Fruit fly (Drosophila melanogaster) whole organism, wandering third instar larva: ENCODE data around the gene CG12003.
A peak's percentile ranks its signal among the peaks of the same experiment; 100 is the strongest.

ENCODE experiments used
- Abd-B ChIP-seq: fragments of >200 bp; optimal IDR thresholded peaks from 2 replicates; lab custom pipeline; 2017; ENCODE audit warnings: missing biosample characterization, missing genetic modification characterization
- CG32264 ChIP-seq: fragments of 200-800 bp; sonication (Bioruptor generic); optimal IDR thresholded peaks from 2 replicates; lab custom pipeline; 2016; ENCODE audit warnings: missing biosample characterization, missing genetic modification characterization
- CG9705 ChIP-seq: fragments of 200-800 bp; sonication (Bioruptor generic); optimal IDR thresholded peaks from 2 replicates; lab custom pipeline; 2018; ENCODE audit warnings: missing biosample characterization, mild to moderate bottlenecking, missing genetic modification characterization
- CrebA ChIP-seq: fragments of 200-800 bp; sonication (Bioruptor generic); optimal IDR thresholded peaks from 2 replicates; lab custom pipeline; 2016; ENCODE audit warnings: missing biosample characterization, mild to moderate bottlenecking, missing genetic modification characterization, borderline replicate concordance
- Dfd ChIP-seq: fragments of >200 bp; optimal IDR thresholded peaks from 2 replicates; lab custom pipeline; 2017; ENCODE audit warnings: missing biosample characterization, missing genetic modification characterization
- Dif ChIP-seq: fragments of 200-275, 200-300 bp; sonication (Bioruptor generic); optimal IDR thresholded peaks from 2 replicates; lab custom pipeline; 2018; ENCODE audit warnings: missing biosample characterization, missing genetic modification characterization; ENCODE audit not compliant: partially characterized antibody
- GATAd ChIP-seq: sonication (Bioruptor generic); optimal IDR thresholded peaks from 2 replicates; lab custom pipeline; 2016; ENCODE audit warnings: missing biosample characterization, missing genetic modification characterization
- HLH106 ChIP-seq: fragments of 200-800 bp; optimal IDR thresholded peaks from 3 replicates; lab custom pipeline; 2019; ENCODE audit warnings: missing biosample characterization, mild to moderate bottlenecking, missing genetic modification characterization, moderate library complexity
- Hnf4 ChIP-seq: fragments of 200-800 bp; sonication (Bioruptor generic); optimal IDR thresholded peaks from 2 replicates; lab custom pipeline; 2016; ENCODE audit warnings: missing biosample characterization, mild to moderate bottlenecking, missing genetic modification characterization
- Hr83 ChIP-seq: fragments of 200-300 bp; sonication (Bioruptor generic); optimal IDR thresholded peaks from 2 replicates; lab custom pipeline; 2016; ENCODE audit warnings: missing biosample characterization, mild to moderate bottlenecking, missing genetic modification characterization, moderate library complexity; ENCODE audit not compliant: poor library complexity, severe bottlenecking
- Jra ChIP-seq: sonication (Bioruptor generic); optimal IDR thresholded peaks from 2 replicates; lab custom pipeline; 2016; ENCODE audit warnings: missing biosample characterization, missing genetic modification characterization
- Mio ChIP-seq: sonication (Bioruptor generic); optimal IDR thresholded peaks from 2 replicates; lab custom pipeline; 2016; ENCODE audit warnings: missing biosample characterization, missing genetic modification characterization
- Myc ChIP-seq: fragments of >200 bp; optimal IDR thresholded peaks from 2 replicates; lab custom pipeline; 2017
- N ChIP-seq: fragments of >200 bp; optimal IDR thresholded peaks from 2 replicates; lab custom pipeline; 2018; ENCODE audit warnings: missing biosample characterization, missing external identifiers, missing genetic modification characterization
- OdsH ChIP-seq: fragments of 200-800 bp; sonication (Bioruptor generic); optimal IDR thresholded peaks from 2 replicates; lab custom pipeline; 2016; ENCODE audit warnings: missing biosample characterization, mild to moderate bottlenecking, missing genetic modification characterization
- Rel ChIP-seq, 2 experiments: fragments of 200-800 bp; sonication (Bioruptor generic) in 1 of 2; optimal IDR thresholded peaks; 2 replicates in 1 of 2; 3 replicates in 1 of 2; lab custom pipeline; 2016 to 2019; ENCODE audit warnings: mild to moderate bottlenecking in 2 of 2, missing biosample characterization in 2 of 2, missing genetic modification characterization in 2 of 2, moderate library complexity in 1 of 2
- Sp1 ChIP-seq: fragments of 200-800 bp; sonication (Bioruptor generic); optimal IDR thresholded peaks from 3 replicates; lab custom pipeline; 2019; ENCODE audit warnings: missing biosample characterization, mild to moderate bottlenecking, missing genetic modification characterization, moderate library complexity
- Vsx2 ChIP-seq: fragments of 200-300, 225-300 bp; sonication (Bioruptor generic); optimal IDR thresholded peaks from 2 replicates; lab custom pipeline; 2018; ENCODE audit warnings: missing biosample characterization, missing genetic modification characterization; ENCODE audit not compliant: partially characterized antibody
- br ChIP-seq: fragments of 200-800 bp; sonication (Bioruptor generic); optimal IDR thresholded peaks from 2 replicates; lab custom pipeline; 2016; ENCODE audit warnings: missing biosample characterization, missing genetic modification characterization
- brk ChIP-seq: fragments of 200-800 bp; sonication (Bioruptor generic); optimal IDR thresholded peaks from 2 replicates; lab custom pipeline; 2016; ENCODE audit warnings: missing biosample characterization, mild to moderate bottlenecking, missing genetic modification characterization
- dl ChIP-seq, 2 experiments: fragments of 175-275, 200-275 bp in 1 of 2; fragments of 200-275 bp in 1 of 2; sonication (Bioruptor generic); optimal IDR thresholded peaks; lab custom pipeline; 2018; ENCODE audit warnings: mild to moderate bottlenecking in 2 of 2, missing biosample characterization in 2 of 2, missing genetic modification characterization in 2 of 2, moderate library complexity in 2 of 2; ENCODE audit not compliant: partially characterized antibody in 2 of 2, insufficient read depth in 1 of 2
- dmrt93B ChIP-seq: fragments of 200-800 bp; sonication (Bioruptor generic); optimal IDR thresholded peaks from 2 replicates; lab custom pipeline; 2018; ENCODE audit warnings: missing biosample characterization, mild to moderate bottlenecking, missing genetic modification characterization
- dsf ChIP-seq: sonication (Bioruptor generic); optimal IDR thresholded peaks from 2 replicates; lab custom pipeline; 2016; ENCODE audit warnings: missing biosample characterization, missing genetic modification characterization, borderline replicate concordance
- foxo ChIP-seq, 2 experiments: fragments of 200-800 bp; sonication (Bioruptor generic); optimal IDR thresholded peaks; 2 replicates in 1 of 2; 3 replicates in 1 of 2; lab custom pipeline; 2016 to 2017; ENCODE audit warnings: missing biosample characterization in 2 of 2, missing genetic modification characterization in 2 of 2
- fru ChIP-seq: fragments of 200-800 bp; sonication (Bioruptor generic); optimal IDR thresholded peaks from 3 replicates; lab custom pipeline; 2016; ENCODE audit warnings: missing biosample characterization, mild to moderate bottlenecking, missing genetic modification characterization
- h ChIP-seq: fragments of 200-800 bp; sonication (Bioruptor generic); optimal IDR thresholded peaks from 3 replicates; lab custom pipeline; 2016; ENCODE audit warnings: missing biosample characterization, mild to moderate bottlenecking, missing genetic modification characterization
- pan ChIP-seq: fragments of >200 bp; optimal IDR thresholded peaks from 2 replicates; lab custom pipeline; 2017
- psq ChIP-seq: fragments of 200-800 bp; sonication (Bioruptor generic); optimal IDR thresholded peaks from 3 replicates; lab custom pipeline; 2017; ENCODE audit warnings: missing biosample characterization, mild to moderate bottlenecking, missing genetic modification characterization, moderate library complexity
- rgr ChIP-seq: fragments of 200-800 bp; sonication (Bioruptor generic); optimal IDR thresholded peaks from 3 replicates; lab custom pipeline; 2016; ENCODE audit warnings: missing biosample characterization, mild to moderate bottlenecking, missing genetic modification characterization
- sage ChIP-seq: fragments of 200-800 bp; sonication (Bioruptor generic); optimal IDR thresholded peaks from 2 replicates; lab custom pipeline; 2016; ENCODE audit warnings: missing biosample characterization, mild to moderate bottlenecking, missing genetic modification characterization
- sv ChIP-seq: fragments of 200-800 bp; sonication (Bioruptor generic); optimal IDR thresholded peaks from 3 replicates; lab custom pipeline; 2016; ENCODE audit warnings: missing biosample characterization, missing genetic modification characterization
- tai ChIP-seq: sonication (Bioruptor generic); optimal IDR thresholded peaks from 2 replicates; lab custom pipeline; 2016; ENCODE audit warnings: missing biosample characterization, missing genetic modification characterization
- woc ChIP-seq: sonication (Bioruptor generic); optimal IDR thresholded peaks from 2 replicates; lab custom pipeline; 2016; ENCODE audit warnings: missing biosample characterization, mild to moderate bottlenecking, missing genetic modification characterization

The CG12003 gene

DNA sequence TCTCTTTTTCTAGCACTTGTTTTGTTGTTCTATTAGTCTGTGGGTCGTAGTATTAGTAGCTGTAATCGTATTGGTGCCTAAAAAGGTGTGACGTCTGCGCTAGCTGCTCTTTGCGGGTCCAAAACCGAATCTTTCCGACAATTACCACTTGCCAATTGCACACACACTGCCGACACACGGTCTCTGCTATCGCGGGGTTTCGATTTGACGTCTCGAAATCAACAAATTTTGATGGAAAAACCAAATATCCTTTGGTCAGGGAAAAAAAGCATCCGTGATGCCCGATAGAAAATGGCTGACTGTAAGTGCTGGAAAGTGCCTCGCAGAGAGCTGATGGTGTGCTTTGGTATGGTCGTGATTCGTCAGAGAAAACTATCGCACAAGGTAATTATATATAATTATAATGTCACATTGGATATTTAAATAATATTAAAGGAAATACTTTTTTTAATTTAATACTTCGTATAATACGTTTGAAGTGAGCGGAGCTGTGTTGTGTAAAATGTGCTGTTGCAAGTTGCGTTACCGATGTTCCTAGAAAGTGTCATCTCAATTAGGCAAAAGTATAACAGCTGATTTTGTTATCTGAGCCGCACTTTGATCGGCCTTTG, 6.9 kb upstream of the CG12003 start, which contains the start of the genes Pex10 and CG12099 (continued):
- TF ChIP-seq OdsH (GFP tag; lab: Kevin White, UChicago), result peak; percentile 88
- peak; percentile 89 for TF ChIP-seq CG9705 (GFP tag; lab: Kevin White, UChicago)
- no peak for TF ChIP-seq dl (GFP tag; optimal IDR thresholded peaks at IDR 0.05; lab: Kevin White, UChicago; ENCODE audit: insufficient read depth in 1 of 2, partially characterized antibody in 2 of 2)
- peak; percentile 84 for TF ChIP-seq psq
- peak; percentile 92 for TF ChIP-seq sv
- no peak for TF ChIP-seq Jra
- peak; percentile 84 for TF ChIP-seq dmrt93B (GFP tag; lab: Kevin White, UChicago)
- TF ChIP-seq pan, result no peak
- no peak for TF ChIP-seq brk (GFP tag; lab: Kevin White, UChicago)
- TF ChIP-seq foxo (GFP tag; optimal IDR thresholded peaks at IDR 0.05; lab: Kevin White, UChicago), result peak in 1 of 2 experiments; percentile 93
- TF ChIP-seq GATAd (GFP tag; lab: Kevin White, UChicago), result peak; percentile 61
- TF ChIP-seq N (GFP tag; lab: Kevin White, UChicago), result no peak

- no peak for TF ChIP-seq pan
- peak in 1 of 2 experiments; percentile 28 for TF ChIP-seq foxo (GFP tag; optimal IDR thresholded peaks at IDR 0.05; lab: Kevin White, UChicago)
- peak; percentile 22 for TF ChIP-seq rgr
- no peak for TF ChIP-seq CG9705 (GFP tag; lab: Kevin White, UChicago)
- TF ChIP-seq Rel (GFP tag; optimal IDR thresholded peaks at IDR 0.05; lab: Kevin White, UChicago), result no peak
- peak; percentile 36 for TF ChIP-seq Rel (tag; optimal IDR thresholded peaks at IDR 0.05; lab: Kevin White, UChicago)
- TF ChIP-seq Sp1 (GFP tag; lab: Kevin White, UChicago), result peak; percentile 9
- TF ChIP-seq CrebA, result no peak
- no peak for TF ChIP-seq Abd-B (GFP tag; lab: Kevin White, UChicago)
- peak; percentile 49 for TF ChIP-seq psq
- peak; percentile 44 for TF ChIP-seq HLH106
- no peak for TF ChIP-seq Hr83
- TF ChIP-seq dl (GFP tag; optimal IDR thresholded peaks at IDR 0.05; lab: Kevin White, UChicago; ENCODE audit: insufficient read depth in 1 of 2, partially characterized antibody in 2 of 2), result no peak
- TF ChIP-seq sv, result peak; percentile 48
- peak; percentile 34 for TF ChIP-seq h
- TF ChIP-seq woc (GFP tag; lab: Kevin White, UChicago), result peak; percentile 41
These were observed 3.3 kb downstream of the CG12003 start, which contains the start of gene CG7879 for dm6 chr3L:1568225-1569161. Gene CG7879 (minus strand): TSS chr3L:1568608.

DNA sequence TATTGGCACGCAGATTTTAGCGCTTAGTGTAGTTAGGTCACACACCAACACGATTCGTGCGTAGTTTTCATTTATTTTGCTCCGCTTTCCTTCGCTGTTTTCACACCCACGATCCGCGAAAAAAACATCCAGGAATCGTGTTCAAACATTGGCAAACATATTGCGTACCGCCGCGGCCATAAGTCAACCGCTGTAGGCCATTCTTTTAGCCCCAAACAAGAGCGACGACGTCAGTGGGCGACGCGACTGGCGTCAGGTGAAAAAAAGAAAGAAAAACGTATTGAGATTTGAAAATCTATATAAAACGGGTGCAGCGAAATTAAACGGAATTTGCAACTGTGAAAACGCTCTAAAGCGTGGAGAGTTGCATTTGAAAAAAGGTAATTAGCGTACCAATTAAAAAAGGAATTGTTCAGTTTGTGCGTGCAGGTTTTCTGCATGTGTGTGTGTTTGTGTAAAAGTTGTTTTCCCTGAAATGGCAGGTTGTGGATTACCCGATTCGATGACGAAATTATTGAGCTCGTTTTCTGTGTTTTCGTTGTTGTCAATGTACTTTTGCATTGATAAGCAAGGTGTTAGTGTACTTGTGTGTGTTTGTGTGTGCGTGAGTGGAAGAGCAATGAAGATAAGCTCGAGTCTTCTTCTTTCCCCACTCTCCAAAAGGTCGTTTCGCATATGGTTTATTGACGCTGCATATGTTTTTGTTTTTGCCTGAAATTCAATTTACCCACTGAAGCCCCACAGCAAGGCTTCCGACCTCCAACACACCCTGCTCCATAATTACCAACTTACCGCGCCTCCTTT, 4.2 kb downstream of the CG12003 start, which contains the start of gene Tmep:
Gene Tmep, plus strand, starts transcription at position 20 of the 804 bp plus-strand sequence.
- no peak for TF ChIP-seq Vsx2
- peak; percentile 30 for TF ChIP-seq OdsH (GFP tag; lab: Kevin White, UChicago)
- TF ChIP-seq Hr83, result peak; percentile 19
- TF ChIP-seq Dif (GFP tag; lab: Kevin White, UChicago), result no peak
- TF ChIP-seq dmrt93B (GFP tag; lab: Kevin White, UChicago), result no peak
- TF ChIP-seq Abd-B (GFP tag; lab: Kevin White, UChicago), result no peak
- peak; percentile 15 for TF ChIP-seq Myc
- no peak for TF ChIP-seq tai (GFP tag; lab: Kevin White, UChicago)
- no peak for TF ChIP-seq CG9705 (GFP tag; lab: Kevin White, UChicago)
- no peak for TF ChIP-seq Mio (GFP tag; lab: Kevin White, UChicago)
- no peak for TF ChIP-seq dsf (GFP tag; lab: Kevin White, UChicago)
- TF ChIP-seq Rel (GFP tag; optimal IDR thresholded peaks at IDR 0.05; lab: Kevin White, UChicago), result no peak
- TF ChIP-seq Rel (tag; optimal IDR thresholded peaks at IDR 0.05; lab: Kevin White, UChicago), result peak; percentile 85
- TF ChIP-seq CG32264 (GFP tag; lab: Kevin White, UChicago), result no peak
- TF ChIP-seq Dfd (GFP tag; lab: Kevin White, UChicago), result no peak
- no peak for TF ChIP-seq Hnf4 (GFP tag; lab: Kevin White, UChicago)
- TF ChIP-seq fru (GFP tag; lab: Kevin White, UChicago), result peak; percentile 7
- TF ChIP-seq br, result no peak
- no peak for TF ChIP-seq foxo (GFP tag; optimal IDR thresholded peaks at IDR 0.05; lab: Kevin White, UChicago)
- TF ChIP-seq sage (GFP tag; lab: Kevin White, UChicago), result no peak
- peak; percentile 22 for TF ChIP-seq Sp1 (GFP tag; lab: Kevin White, UChicago)
- no peak for TF ChIP-seq rgr
